Worm (Caenorhabditis elegans) whole organism, L2 larva: ENCODE data around the gene T12D8.5.

Experiments used
- R02D3.7 ChIP-seq: fragments of 150-350 bp; optimal IDR thresholded peaks from 2 replicates; lab custom pipeline; 2014; ENCODE audit warnings: missing biosample characterization, missing genetic modification characterization
- aly-2 ChIP-seq: fragments of 150-350 bp; optimal IDR thresholded peaks from 2 replicates; lab custom pipeline; 2014; ENCODE audit warnings: missing biosample characterization, missing genetic modification characterization
- elt-1 ChIP-seq: fragments of 150-350 bp; optimal IDR thresholded peaks from 2 replicates; lab custom pipeline; 2014; ENCODE audit warnings: missing biosample characterization, missing genetic modification characterization
- fos-1 ChIP-seq: fragments of 150-350 bp; optimal IDR thresholded peaks from 2 replicates; lab custom pipeline; 2014; ENCODE audit warnings: missing biosample characterization, missing genetic modification characterization
- lin-39 ChIP-seq: fragments of 150-350 bp; optimal IDR thresholded peaks from 2 replicates; lab custom pipeline; 2014; ENCODE audit warnings: missing biosample characterization, missing genetic modification reagents, missing genetic modification characterization
- nhr-25 ChIP-seq: fragments of 150-350 bp; sonication (generic microtip); optimal IDR thresholded peaks from 3 replicates; lab custom pipeline; 2014; ENCODE audit warnings: missing biosample characterization, missing genetic modification characterization
- snpc-4 ChIP-seq: fragments of 150-350 bp; optimal IDR thresholded peaks from 2 replicates; lab custom pipeline; 2014; ENCODE audit warnings: missing biosample characterization, missing genetic modification characterization
- unc-62 ChIP-seq: fragments of 150-350 bp; optimal IDR thresholded peaks from 2 replicates; lab custom pipeline; 2014; ENCODE audit warnings: missing biosample characterization, missing genetic modification reagents, missing genetic modification characterization
- ztf-11 ChIP-seq: sonication (generic microtip); optimal IDR thresholded peaks from 2 replicates; lab custom pipeline; 2017; ENCODE audit warnings: missing biosample characterization, missing genetic modification characterization

ce11 chrIII:13626692-13627091 lies at the start of gene T12D8.5:
- TF ChIP-seq ztf-11 (no peak), fos-1 (tag; lab: Kevin White, UChicago) (peak; percentile 62), elt-1 (tag; lab: Kevin White, UChicago) (no peak), unc-62 (GFP tag; lab: Kevin White, UChicago) (no peak), lin-39 (tag; lab: Kevin White, UChicago) (no peak), aly-2 (no peak), nhr-25 (no peak), R02D3.7 (tag; lab: Kevin White, UChicago) (no peak), snpc-4 (tag; lab: Kevin White, UChicago) (no peak)
